Fruit fly (Drosophila melanogaster) whole organism: ENCODE measurements around the gene mTerf5.

ENCODE experiments used
- CG8478 ChIP-seq: fragments of >200 bp; optimal IDR thresholded peaks from 2 replicates; lab custom pipeline; 2018; ENCODE audit warnings: inconsistent platforms
- Dll ChIP-seq: fragments of >200 bp; optimal IDR thresholded peaks from 2 replicates; lab custom pipeline; 2017
- EcR ChIP-seq, 2 experiments: fragments of >200 bp; optimal IDR thresholded peaks; 2 replicates each; lab custom pipeline; 2017; ENCODE audit warnings: missing biosample characterization in 2 of 2, missing genetic modification characterization in 2 of 2, missing genetic modification reagents in 2 of 2
- pan ChIP-seq: fragments of >200 bp; optimal IDR thresholded peaks from 2 replicates; lab custom pipeline; 2017
- psq ChIP-seq: fragments of >200 bp; optimal IDR thresholded peaks from 2 replicates; lab custom pipeline; 2017
- usp ChIP-seq: fragments of >200 bp; optimal IDR thresholded peaks from 2 replicates; lab custom pipeline; 2017; ENCODE audit warnings: missing biosample characterization, missing genetic modification characterization, mixed read lengths

DNA sequence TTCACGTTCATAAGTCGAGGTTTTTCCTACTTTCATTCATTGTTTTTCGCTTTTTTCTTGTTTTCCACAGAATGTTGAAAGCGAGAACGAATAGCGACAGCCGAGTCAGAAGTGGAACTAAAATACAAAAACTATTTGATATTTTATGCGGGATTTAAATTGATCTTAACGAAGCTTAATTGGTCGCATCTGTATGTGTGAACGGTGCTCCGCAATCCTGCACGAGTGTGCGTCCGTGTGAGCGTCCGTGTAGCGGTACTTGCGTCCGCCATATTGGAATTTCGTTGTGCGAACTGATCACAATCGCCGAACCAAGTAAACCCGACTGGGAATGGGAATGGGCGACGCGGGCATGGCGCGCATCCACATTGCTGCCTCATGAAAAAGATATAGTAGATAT is 8.7 kb upstream of the mTerf5 start:
- TF ChIP-seq pan (lab: Kevin White, UChicago) (no peak), EcR (GFP tag; optimal IDR thresholded peaks at IDR 0.05; lab: Kevin White, UChicago) (no peak), psq (lab: Kevin White, UChicago) (no peak), usp (GFP tag; lab: Kevin White, UChicago) (no peak), Dll (no peak), CG8478 (no peak)
